Worm (Caenorhabditis elegans) whole organism, L4/young adult: Measurements from ENCODE around the gene F37A4.5.

ENCODE experiments used
- W03F9.2 ChIP-seq: fragments of 150-350 bp; optimal IDR thresholded peaks from 2 replicates; lab custom pipeline; 2014; ENCODE audit warnings: missing biosample characterization, missing genetic modification characterization
- dao-5 ChIP-seq: sonication (generic microtip); optimal IDR thresholded peaks from 2 replicates; lab custom pipeline; 2016; ENCODE audit warnings: missing genotype, missing genetic modification characterization, moderate library complexity, missing compliant biosample characterization
- him-1 ChIP-seq: sonication (generic microtip); optimal IDR thresholded peaks from 2 replicates; lab custom pipeline; 2016; ENCODE audit warnings: missing genotype, missing genetic modification reagents, missing genetic modification characterization, missing compliant biosample characterization

DNA sequence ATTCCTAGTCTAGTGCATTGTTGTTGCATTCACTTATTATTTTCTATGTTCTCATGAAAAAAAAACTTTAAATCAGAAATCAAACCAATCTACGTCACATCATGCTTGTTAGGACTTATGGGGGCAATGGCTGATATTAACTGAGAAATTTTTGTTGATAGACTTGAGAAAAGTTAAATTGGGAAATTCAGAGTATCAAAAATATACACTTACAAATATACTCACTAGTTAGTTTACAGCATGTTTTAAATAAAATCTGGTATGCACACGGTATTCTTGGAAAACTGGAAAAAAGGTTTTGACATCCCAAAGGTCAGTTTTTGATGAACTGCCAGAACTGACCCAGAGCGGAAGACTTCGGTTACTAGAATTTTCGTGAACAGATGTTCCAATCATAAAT, 30.7 kb upstream of the F37A4.5 start:
- TF ChIP-seq him-1 (no peak), dao-5 (tag; lab: Kevin White, UChicago) (no peak), W03F9.2 (tag; lab: Kevin White, UChicago) (no peak)
